Fruit fly (Drosophila melanogaster): ENCODE results near the gene Ziz.

Gene Ziz

dm6 chr2L:7433957-7434736 lies 62.0 kb downstream of the Ziz start (continued):
- peak; percentile 83 for TF ChIP-seq HmgZ (tag; optimal IDR thresholded peaks at IDR 0.05)
- no peak for TF ChIP-seq cad (GFP tag; optimal IDR thresholded peaks at IDR 0.05)
- TF ChIP-seq fd96Cb (tag; optimal IDR thresholded peaks at IDR 0.05), result peak; percentile 63
- no peak for TF ChIP-seq cato (GFP tag; optimal IDR thresholded peaks at IDR 0.05; ENCODE audit: borderline replicate concordance)
- TF ChIP-seq ken (GFP tag; IDR thresholded peaks at IDR 0.05), result peak; percentile 44; the same call in 1 of the 3 replicates
- no peak for TF ChIP-seq zf30C (GFP tag; optimal IDR thresholded peaks at IDR 0.05)
- peak; percentile 86 for TF ChIP-seq lab (GFP tag; optimal IDR thresholded peaks at IDR 0.05)
- no peak for TF ChIP-seq jumu (GFP tag; optimal IDR thresholded peaks at IDR 0.05)
- TF ChIP-seq insv (GFP tag; optimal IDR thresholded peaks at IDR 0.05), result peak in 1 of 2 experiments; percentile 34
- TF ChIP-seq CG2120 (GFP tag; optimal IDR thresholded peaks at IDR 0.05), result peak; percentile 90
- peak; percentile 89 for TF ChIP-seq CG8924 (tag; optimal IDR thresholded peaks at IDR 0.05)
- no peak for TF ChIP-seq CG12236 (GFP tag; optimal IDR thresholded peaks at IDR 0.05)
- TF ChIP-seq otp (GFP tag; IDR thresholded peaks at IDR 0.05), result peak; percentile 44; the same call in 1 of the 3 replicates
- no peak for TF ChIP-seq CG8944 (GFP tag; optimal IDR thresholded peaks at IDR 0.05)
- TF ChIP-seq CG3407 (GFP tag; optimal IDR thresholded peaks at IDR 0.05), result peak; percentile 19
- TF ChIP-seq ato (GFP tag; IDR thresholded peaks at IDR 0.05; ENCODE audit: partially characterized antibody), result no peak
- TF ChIP-seq CG11723 (GFP tag; optimal IDR thresholded peaks at IDR 0.05), result peak; percentile 38
- TF ChIP-seq CG33213 (GFP tag; optimal IDR thresholded peaks at IDR 0.05), result no peak
- TF ChIP-seq H2.0 (GFP tag; IDR thresholded peaks at IDR 0.05), result peak; percentile 85
- no peak for TF ChIP-seq br (optimal IDR thresholded peaks at IDR 0.05)
- peak; percentile 78 for TF ChIP-seq Fer3 (tag; optimal IDR thresholded peaks at IDR 0.05)
- TF ChIP-seq CG31224 (GFP tag; IDR thresholded peaks at IDR 0.05), result peak; percentile 72
- no peak for TF ChIP-seq CG14965 (GFP tag; optimal IDR thresholded peaks at IDR 0.05; ENCODE audit: borderline replicate concordance)
- no peak for TF ChIP-seq fru (optimal IDR thresholded peaks at IDR 0.05)
- no peak for TF ChIP-seq sim (GFP tag; IDR thresholded peaks at IDR 0.05)
- no peak for TF ChIP-seq nom (GFP tag; optimal IDR thresholded peaks at IDR 0.05)
- TF ChIP-seq CG12104 (GFP tag; optimal IDR thresholded peaks at IDR 0.05), result no peak
- TF ChIP-seq CG34376 (GFP tag; optimal IDR thresholded peaks at IDR 0.05), result peak; percentile 37
- no peak for TF ChIP-seq CG5180 (GFP tag; optimal IDR thresholded peaks at IDR 0.05)
- peak; percentile 82 for TF ChIP-seq mirr (GFP tag; optimal IDR thresholded peaks at IDR 0.05)
- peak; percentile 75 for TF ChIP-seq CG6854 (GFP tag; optimal IDR thresholded peaks at IDR 0.05)
- no peak for TF ChIP-seq gt (GFP tag; IDR thresholded peaks at IDR 0.05)
- peak; percentile 41 for TF ChIP-seq odd (GFP tag; optimal IDR thresholded peaks at IDR 0.05)
- peak; percentile 0 for TF ChIP-seq CG12071 (GFP tag; optimal IDR thresholded peaks at IDR 0.05)
- no peak for TF ChIP-seq CG6654 (GFP tag; optimal IDR thresholded peaks at IDR 0.05)
- peak; percentile 59 for TF ChIP-seq CG9437 (GFP tag; optimal IDR thresholded peaks at IDR 0.05)
- TF ChIP-seq Gug (GFP tag; IDR thresholded peaks at IDR 0.05), result peak; percentile 38; the same call in 3 of the 4 replicates
- no peak for TF ChIP-seq CG6254 (GFP tag; optimal IDR thresholded peaks at IDR 0.05)
- TF ChIP-seq z (GFP tag; IDR thresholded peaks at IDR 0.05), result no peak
- TF ChIP-seq Doc2 (GFP tag; IDR thresholded peaks at IDR 0.05), result no peak
- TF ChIP-seq corto (GFP tag; optimal IDR thresholded peaks at IDR 0.05), result no peak
- no peak for TF ChIP-seq tx (GFP tag; optimal IDR thresholded peaks at IDR 0.05)
- TF ChIP-seq CG32532 (GFP tag; IDR thresholded peaks at IDR 0.05), result peak; percentile 84
- TF ChIP-seq Ada2b (GFP tag; IDR thresholded peaks at IDR 0.05), result peak; percentile 72
- peak; percentile 85 for TF ChIP-seq ranshi (GFP tag; IDR thresholded peaks at IDR 0.05)
- TF ChIP-seq CG15514 (GFP tag; optimal IDR thresholded peaks at IDR 0.05), result peak; percentile 48
- TF ChIP-seq Spps (tag; optimal IDR thresholded peaks at IDR 0.05), result no peak
- no peak for TF ChIP-seq fd64A (GFP tag; optimal IDR thresholded peaks at IDR 0.05)
- no peak for TF ChIP-seq Bdp1 (GFP tag; optimal IDR thresholded peaks at IDR 0.05)
- TF ChIP-seq CG12744 (GFP tag; optimal IDR thresholded peaks at IDR 0.05), result no peak

Measured in whole organism, embryonic.